Fruit fly (Drosophila melanogaster): ENCODE measurements around the gene CG32750.

CG32750 gene

dm6 chrX:6219845-6220345 lies 23.7 kb upstream of the CG32750 start, which contains the start of gene Efr (continued):
- TF ChIP-seq Neu2 (GFP tag; optimal IDR thresholded peaks at IDR 0.05; ENCODE audit: borderline replicate concordance): no peak
- peak; percentile 59 for TF ChIP-seq gfzf (GFP tag; optimal IDR thresholded peaks at IDR 0.05)
- TF ChIP-seq Hmr (GFP tag; optimal IDR thresholded peaks at IDR 0.05): peak; percentile 30
- TF ChIP-seq Antp (GFP tag; optimal IDR thresholded peaks at IDR 0.05): no peak
- TF ChIP-seq CG9817 (tag; optimal IDR thresholded peaks at IDR 0.05): no peak
- TF ChIP-seq mirr (GFP tag; optimal IDR thresholded peaks at IDR 0.05): peak; percentile 85
- peak; percentile 88 for TF ChIP-seq cg (GFP tag; optimal IDR thresholded peaks at IDR 0.05)
- TF ChIP-seq CG18599 (GFP tag; optimal IDR thresholded peaks at IDR 0.05): no peak
- TF ChIP-seq Pdp1 (GFP tag; optimal IDR thresholded peaks at IDR 0.05): peak in 1 of 2 experiments; percentile 50
- peak; percentile 27 for TF ChIP-seq Lhr (GFP tag; optimal IDR thresholded peaks at IDR 0.05)
- peak; percentile 33; the same call in 1 of the 2 replicates for TF ChIP-seq hbn (GFP tag; IDR thresholded peaks at IDR 0.05; ENCODE audit: partially characterized antibody)
- TF ChIP-seq CG14667 (GFP tag; IDR thresholded peaks at IDR 0.05): no peak
- peak in 1 of 2 experiments; percentile 20 for TF ChIP-seq Hr78 (GFP tag; optimal IDR thresholded peaks at IDR 0.05)
- TF ChIP-seq unpg (GFP tag; optimal IDR thresholded peaks at IDR 0.05): peak; percentile 4
- TF ChIP-seq BEAF-32 (GFP tag; optimal IDR thresholded peaks at IDR 0.05): peak; percentile 28
- TF ChIP-seq scrt (GFP tag; optimal IDR thresholded peaks at IDR 0.05): no peak
- no peak for TF ChIP-seq pum (GFP tag; optimal IDR thresholded peaks at IDR 0.05)
- TF ChIP-seq CG18764 (GFP tag; optimal IDR thresholded peaks at IDR 0.05): no peak
- TF ChIP-seq CG14441 (GFP tag; IDR thresholded peaks at IDR 0.05): peak; percentile 28; the same call in 1 of the 2 replicates
- TF ChIP-seq CG13287 (GFP tag; IDR thresholded peaks at IDR 0.05; ENCODE audit: partially characterized antibody): peak; percentile 60
- no peak for TF ChIP-seq lov (optimal IDR thresholded peaks at IDR 0.05)
- 0 out of 3 replicates have a peak, but pooled peaks have one; percentile 30 for TF ChIP-seq lov (GFP tag; IDR thresholded peaks at IDR 0.05)
- TF ChIP-seq phol (tag; optimal IDR thresholded peaks at IDR 0.05): no peak
- peak; percentile 35; the same call in 1 of the 3 replicates for TF ChIP-seq CG34422 (GFP tag; IDR thresholded peaks at IDR 0.05)
- TF ChIP-seq CG15011 (GFP tag; optimal IDR thresholded peaks at IDR 0.05): no peak
- TF ChIP-seq CG5245 (GFP tag; optimal IDR thresholded peaks at IDR 0.05): no peak
- TF ChIP-seq bbx (GFP tag; IDR thresholded peaks at IDR 0.05; ENCODE audit: partially characterized antibody): 0 out of 2 replicates have a peak, but pooled peaks have one; percentile 10
- peak; percentile 2 for TF ChIP-seq CG13424 (tag; optimal IDR thresholded peaks at IDR 0.05)
- TF ChIP-seq seq (GFP tag; IDR thresholded peaks at IDR 0.05): no peak
- peak; percentile 72 for TF ChIP-seq CG4360 (GFP tag; IDR thresholded peaks at IDR 0.05)
- TF ChIP-seq disco-r (GFP tag; optimal IDR thresholded peaks at IDR 0.05): no peak
- peak; percentile 76 for TF ChIP-seq Dref (GFP tag; IDR thresholded peaks at IDR 0.05)

- TF ChIP-seq row (GFP tag; IDR thresholded peaks at IDR 0.05) (no peak), ato (GFP tag; IDR thresholded peaks at IDR 0.05; ENCODE audit: partially characterized antibody) (no peak), CG14050 (GFP tag; IDR thresholded peaks at IDR 0.05) (no peak), CG12391 (tag; optimal IDR thresholded peaks at IDR 0.05) (no peak), CG11085 (GFP tag; IDR thresholded peaks at IDR 0.05) (no peak), CG9437 (GFP tag; optimal IDR thresholded peaks at IDR 0.05) (no peak), CG10431 (GFP tag; optimal IDR thresholded peaks at IDR 0.05) (no peak), ci (GFP tag; IDR thresholded peaks at IDR 0.05) (no peak), Sry-β (GFP tag; optimal IDR thresholded peaks at IDR 0.05) (no peak), sna (GFP tag; IDR thresholded peaks at IDR 0.05; ENCODE audit: partially characterized antibody) (no peak), usp (GFP tag; optimal IDR thresholded peaks at IDR 0.05) (no peak), Mad (GFP tag; optimal IDR thresholded peaks at IDR 0.05) (no peak), CG33557 (GFP tag; optimal IDR thresholded peaks at IDR 0.05) (no peak), CG18011 (GFP tag; optimal IDR thresholded peaks at IDR 0.05) (no peak), Opbp (GFP tag; IDR thresholded peaks at IDR 0.05; ENCODE audit: partially characterized antibody) (no peak), CG17385 (GFP tag; optimal IDR thresholded peaks at IDR 0.05) (no peak)
Measured at dm6 chrX:6219227-6219626, 23.0 kb upstream of the CG32750 start, which contains the start of gene Btnd. TSS of gene Btnd (minus strand) at chrX:6219327.
